Fruit fly (Drosophila melanogaster) Kc167 (cell line): ENCODE data around the gene GATAd.

Source experiments
- Myc ChIP-seq: fragments of >200 bp; optimal IDR thresholded peaks from 2 replicates; lab custom pipeline; 2017; ENCODE audit warnings: missing external identifiers
- Sin3A ChIP-seq: fragments of >200 bp; optimal IDR thresholded peaks from 2 replicates; lab custom pipeline; 2018; ENCODE audit warnings: missing external identifiers
- h ChIP-seq: fragments of >200 bp; optimal IDR thresholded peaks from 3 replicates; lab custom pipeline; 2018; ENCODE audit warnings: missing external identifiers
- insv ChIP-seq: fragments of >200 bp; optimal IDR thresholded peaks from 3 replicates; lab custom pipeline; 2018; ENCODE audit warnings: missing external identifiers
- psq ChIP-seq: fragments of >200 bp; optimal IDR thresholded peaks from 2 replicates; lab custom pipeline; 2017; ENCODE audit warnings: missing external identifiers
- ttk ChIP-seq: sonication (Bioruptor generic); optimal IDR thresholded peaks from 2 replicates; lab custom pipeline; 2017; ENCODE audit warnings: missing external identifiers

DNA sequence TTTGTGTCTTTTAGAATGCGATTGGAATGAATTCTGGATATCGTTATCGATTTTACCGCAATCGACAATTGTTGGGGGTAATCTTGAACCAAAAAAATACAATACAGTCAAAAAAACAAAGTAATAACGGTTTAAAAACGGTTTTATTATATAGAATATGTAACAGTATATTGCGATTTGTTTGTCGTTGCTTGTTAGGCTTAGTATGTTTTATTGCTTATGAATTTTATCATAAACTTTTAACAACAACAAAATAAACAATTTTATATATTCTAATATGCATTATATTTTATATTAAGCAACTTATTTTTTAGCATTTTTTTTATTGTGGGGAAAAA lies 33.8 kb upstream of the GATAd start, which contains the start of gene CYLD:
- TF ChIP-seq insv (lab: Kevin White, UChicago), result no peak
- TF ChIP-seq psq (lab: Kevin White, UChicago), result no peak
- TF ChIP-seq Sin3A (lab: Kevin White, UChicago), result no peak
- no peak for TF ChIP-seq Myc (lab: Kevin White, UChicago)
- TF ChIP-seq ttk (lab: Kevin White, UChicago), result no peak
- no peak for TF ChIP-seq h
